Worm (Caenorhabditis elegans) whole organism, midembryonic: ENCODE results near the gene F54E2.9.

ENCODE experiments used
- T22C8.4 ChIP-seq: fragments of 200-800 bp; sonication (Bioruptor generic); IDR thresholded peaks from 2 replicates; pipeline ENCODE4 v1.3.6; 2022; ENCODE audit warnings: missing genetic modification characterization, missing compliant biosample characterization
- cog-1 ChIP-seq: sonication (generic microtip); optimal IDR thresholded peaks from 2 replicates; lab custom pipeline; 2016; ENCODE audit warnings: missing genetic modification characterization, missing compliant biosample characterization
- flt-1 ChIP-seq: fragments of 200-800 bp; sonication (Bioruptor generic); IDR thresholded peaks from 2 replicates; pipeline ENCODE4 v1.3.6; 2022; ENCODE audit warnings: missing genetic modification characterization, missing compliant biosample characterization
- klf-2 ChIP-seq: fragments of 200-800 bp; sonication (Bioruptor generic); conservative IDR thresholded peaks from 2 replicates; pipeline ENCODE4 v1.3.6; 2022; ENCODE audit warnings: missing genetic modification reagents, missing genetic modification characterization, missing compliant biosample characterization
- med-1 ChIP-seq: sonication (generic microtip); optimal IDR thresholded peaks from 2 replicates; lab custom pipeline; 2017; ENCODE audit warnings: missing genetic modification characterization, mild to moderate bottlenecking, missing compliant biosample characterization, antibody characterized with exemption, missing genetic modification reagents; ENCODE audit not compliant: insufficient read depth
- ref-1 ChIP-seq: fragments of 200-800 bp; sonication (Bioruptor generic); conservative IDR thresholded peaks from 2 replicates; pipeline ENCODE4 v1.3.6; 2022; ENCODE audit warnings: missing genetic modification reagents, missing genetic modification characterization, missing compliant biosample characterization
- tab-1 ChIP-seq: fragments of 200-800 bp; sonication (Bioruptor generic); IDR thresholded peaks from 2 replicates; pipeline ENCODE4 v1.3.6; 2022; ENCODE audit warnings: missing genetic modification characterization, missing compliant biosample characterization
- ztf-23 ChIP-seq: fragments of 200-800 bp; sonication (Bioruptor generic); IDR thresholded peaks from 2 replicates; pipeline ENCODE4 v1.3.6; 2022; ENCODE audit warnings: missing genetic modification reagents, missing genetic modification characterization, missing compliant biosample characterization

DNA sequence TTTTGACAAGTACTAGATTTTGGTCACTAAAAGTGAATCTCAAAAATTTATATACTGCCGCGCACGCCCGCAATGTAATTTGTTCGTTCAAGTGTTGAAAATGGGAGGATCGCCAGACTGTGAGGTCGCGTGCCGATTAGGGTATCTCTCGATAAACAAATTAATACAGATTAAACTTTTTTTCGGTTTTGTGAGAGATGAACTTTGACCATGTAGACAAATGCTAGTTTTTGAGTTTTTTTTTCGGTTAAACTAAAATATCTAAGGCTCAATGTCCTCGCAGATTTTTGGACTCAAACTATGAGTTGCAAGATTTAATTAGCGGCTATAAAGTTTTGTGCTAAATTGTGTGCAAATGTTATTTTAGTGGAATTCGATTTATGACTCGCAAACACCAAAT, 44.0 kb downstream of the F54E2.9 start, which contains the start of gene dhs-15:
- TF ChIP-seq flt-1 (GFP tag; lab: Robert Waterston, UW) (no peak), ref-1 (no peak), ztf-23 (GFP tag; lab: Robert Waterston, UW) (no peak), med-1 (GFP tag; lab: Kevin White, UChicago) (no peak), tab-1 (GFP tag; lab: Robert Waterston, UW) (no peak), T22C8.4 (GFP tag; lab: Robert Waterston, UW) (no peak), klf-2 (GFP tag; lab: Robert Waterston, UW) (no peak), cog-1 (tag; lab: Kevin White, UChicago) (no peak)
